Worm (Caenorhabditis elegans): Measurements from ENCODE around the gene par-1.

Gene par-1

DNA sequence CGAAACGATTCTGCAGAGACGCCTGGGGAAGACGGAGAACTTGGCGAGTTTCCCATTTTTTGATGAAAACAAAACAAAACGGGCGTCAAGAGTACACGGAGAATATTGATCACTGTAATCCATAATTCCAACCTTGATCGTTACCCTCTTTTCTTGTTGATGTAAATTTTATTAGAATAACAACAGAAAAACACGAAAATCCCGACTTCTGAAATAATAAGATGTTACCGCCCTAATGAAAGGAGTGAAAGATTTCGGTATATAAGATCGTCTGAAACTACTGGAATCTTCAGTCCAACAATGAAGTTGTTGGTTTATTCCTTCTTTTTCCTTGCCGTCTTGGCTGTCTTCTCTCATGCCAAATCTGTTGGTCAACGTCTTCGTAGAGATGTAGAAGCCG lies 41.2 kb downstream of the par-1 start, which contains the start of gene D1086.9:
Gene D1086.9 (plus strand): TSS at position 301 of the 400 bp plus-strand sequence.
- TF ChIP-seq ztf-23 (GFP tag; IDR thresholded peaks at IDR 0.05) (no peak), klf-2 (GFP tag; conservative IDR thresholded peaks at IDR 0.05) (no peak), ztf-29 (GFP tag; IDR thresholded peaks at IDR 0.05) (no peak), T22C8.4 (GFP tag; IDR thresholded peaks at IDR 0.05) (no peak), tab-1 (GFP tag; IDR thresholded peaks at IDR 0.05) (no peak), ref-1 (GFP tag; conservative IDR thresholded peaks at IDR 0.05) (no peak), flt-1 (GFP tag; IDR thresholded peaks at IDR 0.05) (no peak), med-1 (GFP tag; optimal IDR thresholded peaks at IDR 0.05; ENCODE audit: insufficient read depth) (no peak), cog-1 (tag; optimal IDR thresholded peaks at IDR 0.05) (no peak)

DNA sequence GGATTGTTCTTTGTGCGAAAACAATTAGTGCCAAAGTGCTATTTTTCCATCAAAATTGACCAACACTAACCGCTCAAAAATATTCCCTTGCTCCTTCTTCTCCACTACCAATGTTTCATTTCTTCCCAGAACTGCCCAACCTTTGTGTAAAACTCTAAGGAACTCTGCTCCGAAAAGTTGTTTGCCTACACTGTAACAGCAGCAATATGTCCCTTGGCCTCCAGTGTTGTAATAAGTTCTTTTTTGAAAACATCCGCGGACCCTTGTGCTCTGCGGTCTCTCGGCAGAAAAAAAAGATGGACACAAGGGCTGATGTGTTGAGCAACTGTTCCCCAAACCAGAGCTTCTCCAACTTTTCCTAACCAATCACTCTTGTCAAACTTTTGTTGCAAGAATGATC lies 44.3 kb downstream of the par-1 start, which contains the start of gene D1086.12:
Gene D1086.12 (plus strand): TSS at position 301 of the 400 bp plus-strand sequence.
- no peak for TF ChIP-seq flt-1 (GFP tag; IDR thresholded peaks at IDR 0.05)
- no peak for TF ChIP-seq cog-1 (tag; optimal IDR thresholded peaks at IDR 0.05)
- no peak for TF ChIP-seq med-1 (GFP tag; optimal IDR thresholded peaks at IDR 0.05; ENCODE audit: insufficient read depth)
- TF ChIP-seq klf-2 (GFP tag; conservative IDR thresholded peaks at IDR 0.05), result no peak
- TF ChIP-seq T22C8.4 (GFP tag; IDR thresholded peaks at IDR 0.05), result no peak
- no peak for TF ChIP-seq tab-1 (GFP tag; IDR thresholded peaks at IDR 0.05)
- TF ChIP-seq ztf-23 (GFP tag; IDR thresholded peaks at IDR 0.05), result no peak
- TF ChIP-seq ztf-29 (GFP tag; IDR thresholded peaks at IDR 0.05), result no peak
- TF ChIP-seq ref-1 (GFP tag; conservative IDR thresholded peaks at IDR 0.05), result no peak

DNA sequence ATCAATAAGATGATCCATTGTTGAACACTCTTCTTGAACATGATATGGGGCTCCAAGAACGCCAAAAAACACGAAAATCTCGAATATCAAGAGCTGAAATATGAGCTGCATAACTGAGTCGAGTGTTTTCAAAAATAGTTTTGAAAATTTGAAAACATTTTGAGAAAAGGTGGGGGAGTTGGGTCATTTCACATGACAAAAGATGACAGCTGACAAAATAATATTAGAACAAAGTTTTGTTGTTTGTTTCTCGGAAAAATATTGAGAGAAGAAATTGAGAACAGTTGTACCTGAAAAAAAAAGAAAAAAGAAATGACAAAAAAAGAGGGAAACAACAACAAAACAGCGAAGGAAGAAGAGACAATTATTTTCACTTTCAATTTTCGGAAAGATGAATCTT lies 46.6 kb downstream of the par-1 start, which contains the start of the genes D1086.2 and D1086.1:
Gene D1086.2 (minus strand): TSS at position 150 of the 400 bp plus-strand sequence.
Gene D1086.1 (plus strand): TSS at position 340 of the 400 bp plus-strand sequence.
- TF ChIP-seq ztf-29 (GFP tag; IDR thresholded peaks at IDR 0.05) (no peak), klf-2 (GFP tag; conservative IDR thresholded peaks at IDR 0.05) (no peak), med-1 (GFP tag; optimal IDR thresholded peaks at IDR 0.05; ENCODE audit: insufficient read depth) (no peak), T22C8.4 (GFP tag; IDR thresholded peaks at IDR 0.05) (no peak), ref-1 (GFP tag; conservative IDR thresholded peaks at IDR 0.05) (no peak), flt-1 (GFP tag; IDR thresholded peaks at IDR 0.05) (no peak)

DNA sequence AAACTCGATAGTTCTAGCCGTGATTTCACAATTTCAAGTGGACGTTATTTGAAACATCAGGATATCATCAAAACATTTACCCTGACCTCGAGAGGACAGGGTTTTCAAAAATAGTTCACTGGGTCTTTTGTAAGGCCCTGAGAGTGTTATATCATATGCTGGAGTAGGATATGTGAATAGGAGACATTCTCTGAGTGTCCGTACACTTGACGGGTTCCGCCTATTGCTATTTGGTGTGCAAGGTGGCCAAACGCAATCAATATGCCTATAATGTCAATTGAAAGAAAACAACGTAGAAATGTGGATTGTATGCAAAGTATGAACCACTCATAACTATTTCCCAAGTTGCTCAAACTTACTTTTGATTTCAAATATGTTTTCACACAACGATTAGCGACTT lies 47.8 kb downstream of the par-1 start:
- no peak for TF ChIP-seq T22C8.4 (GFP tag; IDR thresholded peaks at IDR 0.05)
- TF ChIP-seq cog-1 (tag; optimal IDR thresholded peaks at IDR 0.05), result no peak
- TF ChIP-seq ztf-23 (GFP tag; IDR thresholded peaks at IDR 0.05), result no peak
- no peak for TF ChIP-seq med-1 (GFP tag; optimal IDR thresholded peaks at IDR 0.05; ENCODE audit: insufficient read depth)
- TF ChIP-seq ztf-29 (GFP tag; IDR thresholded peaks at IDR 0.05), result no peak
- TF ChIP-seq ref-1 (GFP tag; conservative IDR thresholded peaks at IDR 0.05), result no peak
- TF ChIP-seq flt-1 (GFP tag; IDR thresholded peaks at IDR 0.05), result no peak
- TF ChIP-seq tab-1 (GFP tag; IDR thresholded peaks at IDR 0.05), result no peak
- TF ChIP-seq klf-2 (GFP tag; conservative IDR thresholded peaks at IDR 0.05), result no peak

- TF ChIP-seq med-1 (GFP tag; optimal IDR thresholded peaks at IDR 0.05; ENCODE audit: insufficient read depth) (no peak), ref-1 (GFP tag; conservative IDR thresholded peaks at IDR 0.05) (no peak), cog-1 (tag; optimal IDR thresholded peaks at IDR 0.05) (no peak), flt-1 (GFP tag; IDR thresholded peaks at IDR 0.05) (no peak), tab-1 (GFP tag; IDR thresholded peaks at IDR 0.05) (no peak), klf-2 (GFP tag; conservative IDR thresholded peaks at IDR 0.05) (no peak), ztf-23 (GFP tag; IDR thresholded peaks at IDR 0.05) (no peak), T22C8.4 (GFP tag; IDR thresholded peaks at IDR 0.05) (no peak), ztf-29 (GFP tag; IDR thresholded peaks at IDR 0.05) (no peak)
Observed at ce11 chrV:14094953-14095352, 50.2 kb downstream of the par-1 start.

DNA sequence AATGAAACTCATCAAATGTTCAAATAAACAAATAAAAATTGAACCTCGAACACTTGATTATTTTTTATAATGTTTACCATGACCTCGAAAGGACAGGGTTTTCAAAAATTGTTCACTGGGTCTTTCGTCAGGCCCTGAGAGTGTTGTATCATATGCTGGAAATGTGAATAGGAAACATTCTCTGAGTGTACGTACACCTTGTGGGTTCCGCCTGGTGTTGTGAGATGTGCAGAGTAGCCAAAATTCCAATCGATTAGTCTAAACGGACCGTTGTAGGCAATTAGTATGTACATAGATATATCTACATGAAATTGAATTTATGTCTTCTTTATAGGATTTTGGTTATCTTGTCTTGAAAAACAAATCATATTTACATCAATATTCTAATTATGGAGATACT lies 50.6 kb downstream of the par-1 start:
- no peak for TF ChIP-seq med-1 (GFP tag; optimal IDR thresholded peaks at IDR 0.05; ENCODE audit: insufficient read depth)
- no peak for TF ChIP-seq cog-1 (tag; optimal IDR thresholded peaks at IDR 0.05)
- TF ChIP-seq ztf-23 (GFP tag; IDR thresholded peaks at IDR 0.05), result no peak
- TF ChIP-seq ztf-29 (GFP tag; IDR thresholded peaks at IDR 0.05), result no peak
- TF ChIP-seq tab-1 (GFP tag; IDR thresholded peaks at IDR 0.05), result no peak
- no peak for TF ChIP-seq klf-2 (GFP tag; conservative IDR thresholded peaks at IDR 0.05)
- TF ChIP-seq T22C8.4 (GFP tag; IDR thresholded peaks at IDR 0.05), result no peak
- TF ChIP-seq flt-1 (GFP tag; IDR thresholded peaks at IDR 0.05), result no peak
- TF ChIP-seq ref-1 (GFP tag; conservative IDR thresholded peaks at IDR 0.05), result no peak

DNA sequence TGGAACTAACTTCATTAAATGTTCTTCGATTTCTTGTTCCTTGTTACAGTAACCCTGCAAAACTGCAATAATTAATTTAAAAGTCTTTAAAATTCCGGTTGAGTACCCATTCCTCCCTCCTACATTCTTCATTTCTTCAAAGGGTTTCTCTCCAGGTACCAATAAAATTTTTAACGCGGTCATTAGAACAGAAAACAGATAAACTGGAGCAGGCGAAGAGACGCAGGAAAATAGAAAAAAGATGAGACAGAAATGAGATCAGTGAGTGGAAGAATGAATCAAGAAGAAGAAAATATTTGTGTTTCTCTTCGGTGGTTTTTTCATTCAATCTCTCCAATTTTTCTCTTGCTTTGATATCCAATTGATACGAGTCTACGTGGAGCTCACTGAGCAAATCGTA lies 51.4 kb downstream of the par-1 start, which contains the start of gene D1086.8:
Gene D1086.8 (plus strand): TSS at position 301 of the 400 bp plus-strand sequence.
- TF ChIP-seq ztf-23 (GFP tag; IDR thresholded peaks at IDR 0.05) (no peak), klf-2 (GFP tag; conservative IDR thresholded peaks at IDR 0.05) (no peak), ref-1 (GFP tag; conservative IDR thresholded peaks at IDR 0.05) (no peak), ztf-29 (GFP tag; IDR thresholded peaks at IDR 0.05) (no peak), T22C8.4 (GFP tag; IDR thresholded peaks at IDR 0.05) (no peak), flt-1 (GFP tag; IDR thresholded peaks at IDR 0.05) (no peak), tab-1 (GFP tag; IDR thresholded peaks at IDR 0.05) (no peak), cog-1 (tag; optimal IDR thresholded peaks at IDR 0.05) (no peak), med-1 (GFP tag; optimal IDR thresholded peaks at IDR 0.05; ENCODE audit: insufficient read depth) (no peak)

DNA sequence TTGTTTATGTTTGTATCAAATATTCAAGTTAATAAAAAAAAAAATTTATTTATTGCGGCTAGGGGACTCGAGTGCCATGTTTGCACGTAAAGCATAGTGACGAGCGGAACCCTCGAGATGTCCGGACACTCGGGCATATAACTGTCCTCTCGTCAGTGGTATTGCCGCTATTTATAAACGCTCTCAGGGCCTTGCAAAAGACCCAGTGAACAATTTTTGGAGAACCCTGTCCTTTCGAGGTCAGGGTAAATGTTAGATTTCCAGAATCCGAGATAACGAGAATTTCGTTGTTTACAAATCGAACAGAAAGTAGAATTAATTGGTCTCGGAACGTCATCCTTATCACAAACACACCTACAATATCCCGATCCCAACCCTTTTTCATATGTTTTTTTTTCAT lies 52.8 kb downstream of the par-1 start, which contains the start of gene D1086.3:
Gene D1086.3 (plus strand): TSS at position 390 of the 400 bp plus-strand sequence.
- TF ChIP-seq cog-1 (tag; optimal IDR thresholded peaks at IDR 0.05) (no peak), ref-1 (GFP tag; conservative IDR thresholded peaks at IDR 0.05) (no peak), flt-1 (GFP tag; IDR thresholded peaks at IDR 0.05) (no peak), ztf-23 (GFP tag; IDR thresholded peaks at IDR 0.05) (no peak), klf-2 (GFP tag; conservative IDR thresholded peaks at IDR 0.05) (no peak), med-1 (GFP tag; optimal IDR thresholded peaks at IDR 0.05; ENCODE audit: insufficient read depth) (no peak), ztf-29 (GFP tag; IDR thresholded peaks at IDR 0.05) (no peak), tab-1 (GFP tag; IDR thresholded peaks at IDR 0.05) (no peak), T22C8.4 (GFP tag; IDR thresholded peaks at IDR 0.05) (no peak)

- TF ChIP-seq ztf-23 (GFP tag; IDR thresholded peaks at IDR 0.05), result no peak
- TF ChIP-seq T22C8.4 (GFP tag; IDR thresholded peaks at IDR 0.05), result no peak
- TF ChIP-seq med-1 (GFP tag; optimal IDR thresholded peaks at IDR 0.05; ENCODE audit: insufficient read depth), result no peak
- TF ChIP-seq flt-1 (GFP tag; IDR thresholded peaks at IDR 0.05), result no peak
- no peak for TF ChIP-seq cog-1 (tag; optimal IDR thresholded peaks at IDR 0.05)
- TF ChIP-seq ztf-29 (GFP tag; IDR thresholded peaks at IDR 0.05), result no peak
- TF ChIP-seq ref-1 (GFP tag; conservative IDR thresholded peaks at IDR 0.05), result no peak
Observed at ce11 chrV:14090309-14090967, 54.7 kb downstream of the par-1 start, which contains the start of the genes D1086.5 and him-5. Gene D1086.5 (minus strand): TSS chrV:14090359. Gene him-5 (plus strand): TSS chrV:14090426.

All from whole organism, midembryonic.